Fruit fly (Drosophila melanogaster): ENCODE results near the gene CG12268.

Gene CG12268

DNA sequence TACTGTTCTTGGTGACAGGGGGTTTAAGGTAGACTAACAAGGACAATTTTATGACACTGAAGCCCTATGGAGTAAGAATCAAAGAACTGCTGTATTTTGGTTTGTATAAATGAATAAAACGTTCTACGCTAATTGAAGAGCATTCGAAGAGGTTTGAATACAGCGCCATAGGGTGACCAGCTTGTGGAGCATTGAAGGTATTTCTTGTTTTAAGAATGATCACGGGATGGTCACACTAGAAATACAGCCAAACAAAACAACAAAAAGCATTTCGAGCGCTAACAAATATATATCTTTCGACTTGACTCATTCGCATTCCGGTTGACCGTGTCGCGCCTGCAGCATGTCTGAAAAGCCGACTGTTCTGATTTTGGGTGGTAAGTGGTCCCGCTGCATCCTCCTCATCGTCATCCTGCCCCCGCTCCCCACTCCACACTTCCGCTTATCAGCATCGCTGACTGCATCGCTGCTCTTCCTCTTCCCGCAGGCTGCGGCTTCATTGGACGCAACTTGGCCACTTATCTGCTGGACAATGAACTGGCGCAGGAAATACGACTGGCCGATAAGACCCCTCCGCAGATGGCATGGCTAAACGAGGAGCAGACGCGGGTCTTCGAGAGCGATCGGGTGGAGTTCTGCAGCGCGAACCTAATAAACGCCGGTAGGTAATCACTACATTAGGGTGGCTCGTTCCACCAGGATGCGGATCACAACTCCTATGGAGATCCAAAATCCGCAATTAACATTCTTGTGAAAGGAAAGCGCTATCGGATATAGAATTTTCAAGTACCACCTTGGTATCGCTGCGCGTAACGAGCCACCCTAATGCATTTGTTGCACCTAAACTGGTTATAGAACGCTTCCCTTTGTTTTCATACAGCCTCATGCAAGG is 14.3 kb downstream of the CG12268 start, which contains the start of gene CG5854:
Gene CG5854, plus strand, starts transcription at position 229 of the 892 bp plus-strand sequence.
- TF ChIP-seq Sox14 (GFP tag; optimal IDR thresholded peaks at IDR 0.05) = peak; percentile 98
- TF ChIP-seq lz (GFP tag; optimal IDR thresholded peaks at IDR 0.05) = peak; percentile 96
- TF ChIP-seq CG8119 (GFP tag; IDR thresholded peaks at IDR 0.05) = peak; percentile 97
- TF ChIP-seq CG11294 (GFP tag; IDR thresholded peaks at IDR 0.05) = peak; percentile 96
- TF ChIP-seq eg (GFP tag; IDR thresholded peaks at IDR 0.05) = peak; percentile 99
- peak; percentile 99 for TF ChIP-seq CG6163 (GFP tag; IDR thresholded peaks at IDR 0.05)
- TF ChIP-seq CG10631 (GFP tag; optimal IDR thresholded peaks at IDR 0.05) = peak; percentile 96
- TF ChIP-seq CG1621 (tag; optimal IDR thresholded peaks at IDR 0.05) = peak; percentile 97
- peak; percentile 92 for TF ChIP-seq CG4318 (GFP tag; optimal IDR thresholded peaks at IDR 0.05)
- peak; percentile 94 for TF ChIP-seq CG6808 (GFP tag; optimal IDR thresholded peaks at IDR 0.05)
- peak; percentile 97 for TF ChIP-seq esn (GFP tag; optimal IDR thresholded peaks at IDR 0.05)
- peak; percentile 96 for TF ChIP-seq topi (GFP tag; optimal IDR thresholded peaks at IDR 0.05)
- TF ChIP-seq CG6276 (GFP tag; optimal IDR thresholded peaks at IDR 0.05) = peak; percentile 98
- peak; percentile 99 for TF ChIP-seq net (GFP tag; optimal IDR thresholded peaks at IDR 0.05)
- no peak for TF ChIP-seq Eip93F (GFP tag; optimal IDR thresholded peaks at IDR 0.05)
- peak; percentile 96 for TF ChIP-seq CG32006 (GFP tag; optimal IDR thresholded peaks at IDR 0.05)
- peak; percentile 97 for TF ChIP-seq Hr4 (GFP tag; optimal IDR thresholded peaks at IDR 0.05)
- TF ChIP-seq CG3919 (GFP tag; optimal IDR thresholded peaks at IDR 0.05) = peak; percentile 99
- TF ChIP-seq CG10669 (GFP tag; optimal IDR thresholded peaks at IDR 0.05) = peak; percentile 93
- TF ChIP-seq Lpt (GFP tag; optimal IDR thresholded peaks at IDR 0.05) = peak; percentile 91
- TF ChIP-seq CG16779 (tag; optimal IDR thresholded peaks at IDR 0.05) = peak; percentile 96
- peak; percentile 95 for TF ChIP-seq CG8319 (GFP tag; optimal IDR thresholded peaks at IDR 0.05)
- peak; percentile 98 for TF ChIP-seq svp (GFP tag)
- peak; percentile 96 for TF ChIP-seq CG11762 (GFP tag; optimal IDR thresholded peaks at IDR 0.05; ENCODE audit: insufficient read depth)
- TF ChIP-seq CG8632 (GFP tag; optimal IDR thresholded peaks at IDR 0.05) = peak; percentile 96
- TF ChIP-seq vri (GFP tag; optimal IDR thresholded peaks at IDR 0.05) = peak; percentile 96
- TF ChIP-seq Sox15 (GFP tag; optimal IDR thresholded peaks at IDR 0.05) = peak; percentile 94
- peak; percentile 97 for TF ChIP-seq Eip75B (GFP tag; optimal IDR thresholded peaks at IDR 0.05)
- peak; percentile 84 for TF ChIP-seq Hr38 (GFP tag; optimal IDR thresholded peaks at IDR 0.05)
- TF ChIP-seq CG6792 (GFP tag; optimal IDR thresholded peaks at IDR 0.05) = peak; percentile 96
- TF ChIP-seq dac (GFP tag; optimal IDR thresholded peaks at IDR 0.05) = peak; percentile 94
- peak; percentile 97 for TF ChIP-seq Sox102F (GFP tag; optimal IDR thresholded peaks at IDR 0.05)
- TF ChIP-seq CG9139 (GFP tag; optimal IDR thresholded peaks at IDR 0.05) = peak; percentile 87
- TF ChIP-seq fd59A (GFP tag; optimal IDR thresholded peaks at IDR 0.05) = peak; percentile 94
- TF ChIP-seq ss (GFP tag; optimal IDR thresholded peaks at IDR 0.05) = peak; percentile 94 to 96
- peak; percentile 98 for TF ChIP-seq acj6 (GFP tag; optimal IDR thresholded peaks at IDR 0.05)
- TF ChIP-seq fd85E (GFP tag; optimal IDR thresholded peaks at IDR 0.05) = no peak
- TF ChIP-seq Gug (GFP tag; IDR thresholded peaks at IDR 0.05) = peak; percentile 96
- TF ChIP-seq Hr39 (GFP tag; optimal IDR thresholded peaks at IDR 0.05) = peak; percentile 97
- peak; percentile 98 for TF ChIP-seq CG7368 (GFP tag; optimal IDR thresholded peaks at IDR 0.05)
- peak; percentile 96 for TF ChIP-seq CG34406 (GFP tag; optimal IDR thresholded peaks at IDR 0.05)
- TF ChIP-seq dsx (GFP tag; optimal IDR thresholded peaks at IDR 0.05; ENCODE audit: poor library complexity, severe bottlenecking) = peak; percentile 93
- TF ChIP-seq Met (GFP tag; optimal IDR thresholded peaks at IDR 0.05) = peak; percentile 97
- TF ChIP-seq Blimp-1 (GFP tag; optimal IDR thresholded peaks at IDR 0.05) = peak; percentile 72
- TF ChIP-seq fkh (GFP tag; optimal IDR thresholded peaks at IDR 0.05) = no peak
- peak; percentile 98 for TF ChIP-seq OdsH (GFP tag; optimal IDR thresholded peaks at IDR 0.05)
- TF ChIP-seq Smox (GFP tag; optimal IDR thresholded peaks at IDR 0.05) = peak; percentile 96
- peak; percentile 98 for TF ChIP-seq pdm3 (GFP tag; optimal IDR thresholded peaks at IDR 0.05)
- peak; percentile 87 for TF ChIP-seq CG6854 (GFP tag; optimal IDR thresholded peaks at IDR 0.05)
- TF ChIP-seq CG31627 (GFP tag; optimal IDR thresholded peaks at IDR 0.05) = peak; percentile 97
